Fruit fly (Drosophila melanogaster): ENCODE data around the gene mxc.

Gene mxc

dm6 chrX:9195311-9195710, 48.0 kb downstream of the mxc start:
- no peak for TF ChIP-seq psq (GFP tag; optimal IDR thresholded peaks at IDR 0.05)
- no peak for TF ChIP-seq Rel (GFP tag; optimal IDR thresholded peaks at IDR 0.05)
- peak; percentile 92 for TF ChIP-seq Rel (tag; optimal IDR thresholded peaks at IDR 0.05)
- TF ChIP-seq br (GFP tag; optimal IDR thresholded peaks at IDR 0.05), result no peak
- no peak for TF ChIP-seq Sp1 (GFP tag; optimal IDR thresholded peaks at IDR 0.05)

- TF ChIP-seq h (GFP tag; optimal IDR thresholded peaks at IDR 0.05), result peak; percentile 48
- no peak for TF ChIP-seq Dif (GFP tag; optimal IDR thresholded peaks at IDR 0.05; ENCODE audit: partially characterized antibody)
- TF ChIP-seq GATAd (GFP tag; optimal IDR thresholded peaks at IDR 0.05), result no peak
- TF ChIP-seq CrebA (GFP tag; optimal IDR thresholded peaks at IDR 0.05; ENCODE audit: borderline replicate concordance), result no peak
- TF ChIP-seq foxo (GFP tag; optimal IDR thresholded peaks at IDR 0.05), result peak in 1 of 2 experiments; percentile 63
- no peak for TF ChIP-seq sv (GFP tag; optimal IDR thresholded peaks at IDR 0.05)
- TF ChIP-seq psq (GFP tag; optimal IDR thresholded peaks at IDR 0.05), result peak; percentile 8
- TF ChIP-seq Mio (GFP tag; optimal IDR thresholded peaks at IDR 0.05), result no peak
- TF ChIP-seq Sp1 (GFP tag; optimal IDR thresholded peaks at IDR 0.05), result peak; percentile 54
- TF ChIP-seq Hr83 (GFP tag; optimal IDR thresholded peaks at IDR 0.05; ENCODE audit: poor library complexity, severe bottlenecking), result no peak
- peak; percentile 53 for TF ChIP-seq fru (GFP tag; optimal IDR thresholded peaks at IDR 0.05)
- TF ChIP-seq OdsH (GFP tag; optimal IDR thresholded peaks at IDR 0.05), result no peak
- peak; percentile 49 for TF ChIP-seq CG9705 (GFP tag; optimal IDR thresholded peaks at IDR 0.05)
- peak; percentile 58 for TF ChIP-seq br (GFP tag; optimal IDR thresholded peaks at IDR 0.05)
- TF ChIP-seq rgr (GFP tag; optimal IDR thresholded peaks at IDR 0.05), result peak; percentile 58
- peak; percentile 75 for TF ChIP-seq HLH106 (tag; optimal IDR thresholded peaks at IDR 0.05)
- no peak for TF ChIP-seq dsf (GFP tag; optimal IDR thresholded peaks at IDR 0.05; ENCODE audit: borderline replicate concordance)
- TF ChIP-seq Hnf4 (GFP tag; optimal IDR thresholded peaks at IDR 0.05), result peak; percentile 54
- no peak for TF ChIP-seq tai (GFP tag; optimal IDR thresholded peaks at IDR 0.05)
- peak; percentile 34 for TF ChIP-seq dmrt93B (GFP tag; optimal IDR thresholded peaks at IDR 0.05)
- TF ChIP-seq ey (GFP tag; optimal IDR thresholded peaks at IDR 0.05), result peak; percentile 52
- TF ChIP-seq CG32264 (GFP tag; optimal IDR thresholded peaks at IDR 0.05), result no peak
- TF ChIP-seq Myc (optimal IDR thresholded peaks at IDR 0.05), result no peak
- peak; percentile 61 for TF ChIP-seq woc (GFP tag; optimal IDR thresholded peaks at IDR 0.05)
- TF ChIP-seq Rel (GFP tag; optimal IDR thresholded peaks at IDR 0.05), result no peak
- TF ChIP-seq Rel (tag; optimal IDR thresholded peaks at IDR 0.05), result peak; percentile 7
- TF ChIP-seq sage (GFP tag; optimal IDR thresholded peaks at IDR 0.05), result no peak
- no peak for TF ChIP-seq jim (GFP tag; optimal IDR thresholded peaks at IDR 0.05)
Measured at dm6 chrX:9193604-9194003, 49.7 kb downstream of the mxc start, which contains the start of gene CG12106. TSS of gene CG12106 (plus strand) at chrX:9193898.

dm6 chrX:9192429-9192828, 50.8 kb downstream of the mxc start, which contains the start of gene CG12056:
TSS of gene CG12056 (plus strand) at chrX:9192669.
- TF ChIP-seq dmrt93B (GFP tag; optimal IDR thresholded peaks at IDR 0.05), result no peak
- no peak for TF ChIP-seq Vsx2 (GFP tag; optimal IDR thresholded peaks at IDR 0.05; ENCODE audit: partially characterized antibody)
- no peak for TF ChIP-seq CG9705 (GFP tag; optimal IDR thresholded peaks at IDR 0.05)
- TF ChIP-seq Jra (GFP tag; optimal IDR thresholded peaks at IDR 0.05), result no peak

- TF ChIP-seq ey (GFP tag; optimal IDR thresholded peaks at IDR 0.05) (no peak), CrebA (GFP tag; optimal IDR thresholded peaks at IDR 0.05; ENCODE audit: borderline replicate concordance) (no peak), sv (GFP tag; optimal IDR thresholded peaks at IDR 0.05) (no peak), fru (GFP tag; optimal IDR thresholded peaks at IDR 0.05) (no peak), Abd-B (GFP tag; optimal IDR thresholded peaks at IDR 0.05) (no peak), brk (GFP tag; optimal IDR thresholded peaks at IDR 0.05) (no peak), Dfd (GFP tag; optimal IDR thresholded peaks at IDR 0.05) (no peak), Rel (GFP tag; optimal IDR thresholded peaks at IDR 0.05) (no peak), Rel (tag; optimal IDR thresholded peaks at IDR 0.05) (no peak), psq (GFP tag; optimal IDR thresholded peaks at IDR 0.05) (no peak), foxo (GFP tag; optimal IDR thresholded peaks at IDR 0.05) (no peak), br (GFP tag; optimal IDR thresholded peaks at IDR 0.05) (no peak), lola (GFP tag; optimal IDR thresholded peaks at IDR 0.05) (no peak), sage (GFP tag; optimal IDR thresholded peaks at IDR 0.05) (no peak)
Measured at dm6 chrX:9191357-9191756, 51.9 kb downstream of the mxc start, which contains the start of gene CG12057. TSS of gene CG12057 (plus strand) at chrX:9191657.
